Worm (Caenorhabditis elegans): ENCODE results near the gene C01G6.2.

C01G6.2 gene

DNA sequence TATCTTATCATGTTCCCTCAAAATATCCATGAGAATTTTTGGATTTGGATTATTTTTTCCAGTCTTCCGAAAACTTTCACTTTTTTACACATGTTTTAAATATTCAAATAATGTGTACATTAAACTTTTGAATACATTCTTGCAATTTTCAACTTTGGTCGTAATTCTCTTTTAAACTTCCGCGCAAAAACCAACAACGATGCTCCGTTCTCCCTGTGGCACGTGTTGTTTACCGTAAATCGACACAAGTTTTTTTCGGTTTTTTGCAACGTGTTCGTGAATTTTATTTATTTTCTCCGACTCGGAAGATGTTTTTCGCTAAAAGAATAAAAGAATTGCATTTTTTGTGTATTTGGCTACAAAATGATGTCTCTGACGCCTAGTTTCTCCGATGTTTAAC lies 24.1 kb upstream of the C01G6.2 start (continued):
- no peak for TF ChIP-seq snpc-1.2 (GFP tag; IDR thresholded peaks at IDR 0.05)
- peak; percentile 96 for TF ChIP-seq T20F7.1 (GFP tag; optimal IDR thresholded peaks at IDR 0.05)
- no peak for TF ChIP-seq lin-13 (GFP tag; optimal IDR thresholded peaks at IDR 0.05)
- TF ChIP-seq mdl-1 (tag; optimal IDR thresholded peaks at IDR 0.05): no peak
- TF ChIP-seq nhr-6 (tag; optimal IDR thresholded peaks at IDR 0.05): peak; percentile 20
- TF ChIP-seq unc-39 (tag; optimal IDR thresholded peaks at IDR 0.05): no peak
- TF ChIP-seq vab-7 (GFP tag; IDR thresholded peaks at IDR 0.05): no peak
- no peak for TF ChIP-seq lim-7 (GFP tag; IDR thresholded peaks at IDR 0.05)
- TF ChIP-seq lir-3 (tag; optimal IDR thresholded peaks at IDR 0.05): no peak
- TF ChIP-seq ces-1 (GFP tag; optimal IDR thresholded peaks at IDR 0.05): no peak
- TF ChIP-seq sdz-12 (GFP tag; optimal IDR thresholded peaks at IDR 0.05): no peak
- TF ChIP-seq madf-5 (GFP tag; IDR thresholded peaks at IDR 0.05): no peak
- peak; percentile 8 for TF ChIP-seq rbr-2 (tag; optimal IDR thresholded peaks at IDR 0.05)
- TF ChIP-seq saeg-2 (GFP tag; IDR thresholded peaks at IDR 0.05): no peak
- TF ChIP-seq lsy-2 (tag; optimal IDR thresholded peaks at IDR 0.05): peak in 1 of 2 experiments; percentile 77
- TF ChIP-seq zfp-2 (tag; optimal IDR thresholded peaks at IDR 0.05): no peak
- TF ChIP-seq attf-4 (tag; optimal IDR thresholded peaks at IDR 0.05): no peak

DNA sequence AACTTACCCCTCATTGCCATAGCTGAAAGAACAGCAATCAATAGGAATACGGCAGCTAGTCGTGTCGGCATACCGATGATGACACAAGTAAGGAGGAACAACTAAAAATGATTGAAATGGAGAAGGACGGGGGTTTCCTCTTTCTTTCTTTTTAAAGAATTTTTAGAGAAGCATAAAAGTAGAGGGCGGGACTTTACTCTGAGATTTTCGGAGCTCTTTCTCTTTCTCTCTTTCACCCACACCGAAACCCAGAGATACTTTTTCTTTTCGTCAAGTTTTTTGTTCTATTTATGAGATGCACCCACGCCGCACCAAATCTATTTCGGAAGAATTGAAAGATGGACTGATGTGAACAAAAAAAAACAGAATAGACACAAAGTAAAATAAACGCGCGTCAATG lies 20.2 kb upstream of the C01G6.2 start, which contains the start of gene T26C5.5:
T26C5.5 (minus strand) TSS at position 101 of the 400 bp plus-strand sequence.
- no peak for TF ChIP-seq spr-1 (tag; optimal IDR thresholded peaks at IDR 0.05)
- peak; percentile 16 for TF ChIP-seq aha-1 (tag)

DNA sequence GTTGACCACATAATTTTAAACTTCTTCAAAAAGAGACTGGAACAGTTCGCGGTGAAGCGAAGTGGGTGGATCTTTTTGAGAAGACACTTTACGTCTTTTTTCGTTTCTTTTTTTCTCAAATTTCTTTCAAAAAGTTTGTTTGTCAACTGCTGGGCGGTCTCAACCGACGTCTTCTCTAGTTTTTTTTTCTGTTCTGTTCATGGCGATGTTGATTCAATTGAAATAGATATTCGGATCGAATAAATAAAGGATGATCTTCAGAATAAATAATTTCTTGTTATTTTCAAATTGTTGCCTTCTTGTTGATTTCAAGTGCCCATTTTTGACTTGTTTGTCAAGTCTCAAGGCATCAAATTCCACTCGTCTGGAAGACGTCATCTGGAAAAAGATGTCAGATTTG lies 16.4 kb upstream of the C01G6.2 start, which contains the start of gene T26C5.4:
T26C5.4 (minus strand) TSS at position 101 of the 400 bp plus-strand sequence.
- TF ChIP-seq madf-5 (GFP tag; IDR thresholded peaks at IDR 0.05) (no peak), unc-62 (GFP tag; optimal IDR thresholded peaks at IDR 0.05 in 1 of 2) (no peak), unc-62 (tag; optimal IDR thresholded peaks at IDR 0.05) (no peak), zfp-2 (tag; optimal IDR thresholded peaks at IDR 0.05) (no peak), ceh-44 (GFP tag; IDR thresholded peaks at IDR 0.05) (no peak), Y48G9A.11 (GFP tag; IDR thresholded peaks at IDR 0.05) (no peak), nhr-102 (tag; optimal IDR thresholded peaks at IDR 0.05) (no peak), fkh-10 (GFP tag; optimal IDR thresholded peaks at IDR 0.05) (no peak), ceh-62 (tag; optimal IDR thresholded peaks at IDR 0.05) (no peak), skn-1 (tag; optimal IDR thresholded peaks at IDR 0.05) (no peak), spr-3 (GFP tag; optimal IDR thresholded peaks at IDR 0.05) (no peak), rbr-2 (tag; optimal IDR thresholded peaks at IDR 0.05) (no peak), F10B5.3 (tag; optimal IDR thresholded peaks at IDR 0.05) (no peak), nhr-28 (tag; optimal IDR thresholded peaks at IDR 0.05) (no peak), php-3 (GFP tag; IDR thresholded peaks at IDR 0.05) (no peak), mdt-29 (GFP tag; IDR thresholded peaks at IDR 0.05) (no peak), hlh-11 (tag; optimal IDR thresholded peaks at IDR 0.05) (no peak), pqm-1 (tag; optimal IDR thresholded peaks at IDR 0.05) (no peak), duxl-1 (tag; optimal IDR thresholded peaks at IDR 0.05; ENCODE audit: poor library complexity) (no peak), daf-8 (GFP tag; IDR thresholded peaks at IDR 0.05) (no peak)

DNA sequence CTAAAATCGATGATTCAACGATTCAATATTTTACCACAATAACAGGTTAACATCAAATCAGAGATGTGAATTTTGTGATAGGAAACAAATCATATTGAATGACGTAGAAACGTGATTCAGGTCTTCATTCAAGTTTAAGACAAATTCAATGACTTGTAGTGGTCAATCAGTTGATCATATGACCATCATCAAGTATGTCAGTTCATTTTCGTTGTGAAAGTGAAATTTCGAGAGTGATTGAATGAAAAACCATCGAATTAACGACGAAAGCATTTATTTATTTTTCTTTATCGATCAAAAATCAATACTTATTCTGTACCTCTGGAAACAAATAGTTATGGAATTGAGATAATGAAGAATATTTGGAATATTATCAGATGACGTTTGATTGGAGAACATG lies 15.3 kb upstream of the C01G6.2 start:
- TF ChIP-seq hlh-30 (tag; optimal IDR thresholded peaks at IDR 0.05; ENCODE audit: insufficient read depth) (peak; percentile 23), ama-1 (optimal IDR thresholded peaks at IDR 0.05) (no peak), madf-9 (GFP tag; conservative IDR thresholded peaks at IDR 0.05) (no peak), nhr-28 (tag; optimal IDR thresholded peaks at IDR 0.05) (no peak), F26F4.8 (GFP tag; conservative IDR thresholded peaks at IDR 0.05) (no peak)
